Worm (Caenorhabditis elegans) whole organism, L3 larva: Measurements from ENCODE around the gene Y62E10A.3.

Source experiments
- egl-27 ChIP-seq: sonication (generic microtip); optimal IDR thresholded peaks from 4 replicates; lab custom pipeline; 2017; ENCODE audit warnings: missing biosample characterization, missing genetic modification reagents, missing genetic modification characterization
- lin-39 ChIP-seq: fragments of 150-350 bp; optimal IDR thresholded peaks from 2 replicates; lab custom pipeline; 2018; ENCODE audit warnings: missing biosample characterization, missing genetic modification reagents, missing genetic modification characterization
- nhr-237 ChIP-seq: fragments of 150-350 bp; optimal IDR thresholded peaks from 2 replicates; lab custom pipeline; 2014; ENCODE audit warnings: missing biosample characterization, missing genetic modification characterization
- tbx-2 ChIP-seq: sonication (generic microtip); optimal IDR thresholded peaks from 2 replicates; lab custom pipeline; 2016; ENCODE audit warnings: mild to moderate bottlenecking, missing genetic modification characterization, missing compliant biosample characterization

- TF ChIP-seq egl-27 (tag; lab: Kevin White, UChicago) (no peak), lin-39 (no peak), tbx-2 (tag; lab: Kevin White, UChicago) (no peak), nhr-237 (tag; lab: Kevin White, UChicago) (no peak)
Measured at ce11 chrIV:13318773-13319172, 41.3 kb downstream of the Y62E10A.3 start.
